Worm (Caenorhabditis elegans) whole organism, L2 larva: ENCODE results near the gene tag-196.

Experiments
- skn-1 ChIP-seq: sonication (generic microtip); optimal IDR thresholded peaks from 2 replicates; lab custom pipeline; 2017; ENCODE audit warnings: missing biosample characterization, missing genetic modification characterization
- unc-62 ChIP-seq: fragments of 150-350 bp; optimal IDR thresholded peaks from 2 replicates; lab custom pipeline; 2014; ENCODE audit warnings: missing biosample characterization, missing genetic modification reagents, missing genetic modification characterization

ce11 chrV:8608483-8608882 lies 13.8 kb downstream of the tag-196 start:
- TF ChIP-seq skn-1 (tag; lab: Kevin White, UChicago) = no peak
- TF ChIP-seq unc-62 (GFP tag; lab: Kevin White, UChicago) = no peak
